Fruit fly (Drosophila melanogaster): ENCODE results near the gene RanBP3.

The RanBP3 gene

DNA sequence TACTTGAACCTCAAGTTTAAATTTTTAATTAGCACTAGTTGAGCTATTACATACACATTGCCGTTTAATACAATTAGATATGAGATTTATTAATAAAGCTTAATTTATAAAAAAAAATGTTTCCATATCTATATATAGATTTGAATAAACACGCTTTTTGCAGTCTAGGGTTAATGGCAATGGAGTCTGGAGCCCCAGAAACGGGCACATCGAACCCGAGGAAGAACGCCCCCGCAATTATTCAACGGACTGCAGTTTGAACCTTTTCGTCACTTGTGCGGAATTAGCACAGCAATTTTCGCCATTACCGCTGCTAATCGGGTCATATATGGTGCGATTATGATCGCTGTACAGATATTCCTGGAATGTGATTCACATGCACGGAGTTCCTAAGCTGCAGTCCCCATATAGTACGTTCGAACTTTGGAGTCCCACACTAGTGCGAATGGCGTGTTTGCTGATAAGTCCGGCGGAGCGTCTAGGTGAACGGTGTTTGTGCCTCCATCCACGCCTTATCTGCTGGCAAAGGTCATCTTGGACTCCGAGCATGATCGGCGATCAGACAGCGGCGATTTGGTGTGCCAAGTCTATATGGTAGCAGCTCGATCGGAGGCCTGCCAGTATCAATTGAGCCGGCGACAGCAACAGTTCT is 11.1 kb upstream of the RanBP3 start, which contains the start of gene Lsd-1:
TSS of gene Lsd-1 (plus strand) at position 236 of the 652 bp plus-strand sequence.
- TF ChIP-seq CG32121 (GFP tag; IDR thresholded peaks at IDR 0.05) (peak; percentile 50), Pif1B (GFP tag; optimal IDR thresholded peaks at IDR 0.05) (peak; percentile 5), CG9948 (tag; optimal IDR thresholded peaks at IDR 0.05) (peak; percentile 33), CG13204 (GFP tag; optimal IDR thresholded peaks at IDR 0.05) (peak; percentile 28), CG10348 (GFP tag; IDR thresholded peaks at IDR 0.05) (no peak), D1 (tag; optimal IDR thresholded peaks at IDR 0.05) (no peak), CG4496 (GFP tag; IDR thresholded peaks at IDR 0.05) (peak; percentile 36; the same call in 1 of the 3 replicates), fd96Ca (GFP tag; IDR thresholded peaks at IDR 0.05) (no peak), rn (GFP tag; IDR thresholded peaks at IDR 0.05) (no peak), CG8301 (tag; optimal IDR thresholded peaks at IDR 0.05) (peak; percentile 41), Snoo (tag; optimal IDR thresholded peaks at IDR 0.05) (peak; percentile 21), CG15710 (tag; optimal IDR thresholded peaks at IDR 0.05) (peak; percentile 62), Ets98B (GFP tag; IDR thresholded peaks at IDR 0.05) (peak; percentile 22; the same call in 1 of the 2 replicates), CG34367 (tag; optimal IDR thresholded peaks at IDR 0.05) (peak; percentile 43), CG17806 (tag; optimal IDR thresholded peaks at IDR 0.05) (peak; percentile 47), EcR (GFP tag; optimal IDR thresholded peaks at IDR 0.05) (peak; percentile 80), gl (tag; optimal IDR thresholded peaks at IDR 0.05) (peak; percentile 71), Pif1A (GFP tag; optimal IDR thresholded peaks at IDR 0.05) (peak; percentile 20), CG8159 (tag; optimal IDR thresholded peaks at IDR 0.05) (peak; percentile 75), CG14655 (GFP tag; optimal IDR thresholded peaks at IDR 0.05) (no peak), CG12605 (GFP tag; IDR thresholded peaks at IDR 0.05) (no peak; the same call in 1 of the 2 replicates)

DNA sequence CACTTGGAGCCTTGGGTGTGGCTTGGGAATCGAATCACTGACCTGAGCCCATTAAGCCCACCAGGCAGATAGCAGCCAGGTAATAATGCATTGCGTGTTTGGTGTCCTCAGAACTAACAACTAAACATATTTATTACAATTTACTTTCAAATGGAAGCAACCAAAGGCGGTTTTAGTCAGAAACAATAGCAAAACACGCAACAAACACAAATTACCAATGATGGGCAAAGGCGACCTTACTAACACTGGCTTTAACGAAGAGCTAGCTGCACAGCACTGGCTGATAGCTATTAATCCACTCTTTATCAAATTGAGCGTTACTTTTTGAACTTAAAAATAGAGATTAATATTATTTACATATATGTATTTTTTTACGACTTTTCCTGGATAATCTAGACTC is 10.4 kb upstream of the RanBP3 start, which contains the start of gene udt:
TSS of gene udt (minus strand) at position 249 of the 400 bp plus-strand sequence.
- no peak for TF ChIP-seq CG17806 (tag; optimal IDR thresholded peaks at IDR 0.05)
- no peak for TF ChIP-seq Pif1A (GFP tag; optimal IDR thresholded peaks at IDR 0.05)
- TF ChIP-seq Snoo (tag; optimal IDR thresholded peaks at IDR 0.05) = no peak
- TF ChIP-seq CG14655 (GFP tag; optimal IDR thresholded peaks at IDR 0.05) = no peak
- TF ChIP-seq CG15710 (tag; optimal IDR thresholded peaks at IDR 0.05) = no peak

DNA sequence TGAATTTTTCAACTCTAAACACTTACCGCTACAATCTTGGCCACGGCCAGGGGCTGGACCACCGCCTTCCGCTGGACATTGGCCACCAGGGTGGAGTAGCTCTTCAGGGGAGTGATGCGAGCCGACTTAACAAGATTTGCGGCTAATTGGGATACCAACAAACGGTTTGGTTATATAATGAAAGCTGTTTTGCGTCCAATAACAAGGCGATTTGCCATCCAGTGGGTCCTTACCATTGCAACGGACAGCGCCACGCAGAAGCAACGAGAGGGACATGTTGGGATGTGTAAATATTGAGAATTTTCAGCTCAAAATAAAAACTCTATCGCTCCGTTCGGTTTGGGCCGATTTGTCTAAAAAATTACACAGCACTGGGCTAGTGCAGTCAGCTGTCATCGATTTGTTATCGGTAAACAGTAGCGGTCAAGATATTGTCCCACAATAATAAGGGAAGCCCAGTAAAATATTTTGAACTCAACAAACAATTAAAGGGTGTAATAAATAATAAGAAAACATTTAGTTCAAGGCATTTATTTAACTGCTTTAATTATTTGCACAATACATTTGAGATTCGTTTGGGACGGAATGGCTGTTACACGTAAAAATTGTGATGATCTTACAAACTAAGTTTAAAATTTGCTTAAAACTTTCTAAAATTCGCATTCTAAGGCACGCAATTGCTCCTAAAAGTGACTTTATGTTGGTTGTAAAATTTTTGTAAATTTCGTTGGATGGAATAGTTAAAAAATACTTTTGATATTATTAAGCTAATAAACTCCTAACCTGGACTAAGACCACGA is 7.8 kb upstream of the RanBP3 start, which contains the start of gene SdhD:
TSS of gene SdhD (minus strand) at position 382 of the 800 bp plus-strand sequence.
- TF ChIP-seq CG15710 (tag; optimal IDR thresholded peaks at IDR 0.05) (no peak), Pif1B (GFP tag; optimal IDR thresholded peaks at IDR 0.05) (no peak), Snoo (tag; optimal IDR thresholded peaks at IDR 0.05) (peak; percentile 32), CG34367 (tag; optimal IDR thresholded peaks at IDR 0.05) (no peak), CG10348 (GFP tag; IDR thresholded peaks at IDR 0.05) (no peak)

DNA sequence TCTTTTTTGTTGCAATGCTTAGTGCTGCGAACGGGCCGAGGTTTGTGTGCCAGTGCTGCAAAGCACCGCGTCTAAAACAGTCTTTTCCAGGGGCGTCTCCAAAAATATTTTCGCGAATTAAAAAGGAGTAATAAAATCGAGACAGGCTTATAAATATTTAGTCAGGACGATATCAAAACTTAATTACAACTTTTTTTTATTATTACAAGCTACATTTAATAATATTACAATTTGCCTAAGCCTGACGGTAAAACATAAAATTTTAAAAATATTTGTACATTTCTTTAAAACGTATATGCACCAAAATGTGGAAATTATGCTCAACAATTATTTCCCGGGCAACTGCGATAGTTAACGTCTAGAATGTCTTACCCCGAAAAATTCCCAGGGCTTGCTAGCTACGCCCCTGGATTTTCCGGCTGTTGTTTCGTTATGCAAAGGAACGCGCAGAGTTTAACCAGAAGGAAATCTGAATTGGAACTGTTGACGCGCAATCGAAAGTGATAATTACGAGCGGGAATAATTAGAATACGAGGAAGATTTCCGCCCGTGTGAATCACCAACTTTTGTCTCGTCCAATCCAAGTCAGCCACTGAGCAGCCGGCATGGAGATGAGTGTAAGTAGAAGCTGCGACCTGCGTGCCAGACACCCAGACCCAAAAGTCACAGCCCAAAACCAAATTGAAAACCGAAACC is 5.4 kb upstream of the RanBP3 start, which contains the start of the genes PTPMT1 and Hrd3:
TSS of gene PTPMT1 (plus strand) at position 428 of the 696 bp plus-strand sequence.
TSS of gene Hrd3 (minus strand) at position 646 of the 696 bp plus-strand sequence.
- TF ChIP-seq CG10348 (GFP tag; IDR thresholded peaks at IDR 0.05) = peak; percentile 93
- TF ChIP-seq Ets98B (GFP tag; IDR thresholded peaks at IDR 0.05) = peak; percentile 91
- peak; percentile 88 for TF ChIP-seq CG12605 (GFP tag; IDR thresholded peaks at IDR 0.05)
- peak; percentile 95 for TF ChIP-seq CG32121 (GFP tag; IDR thresholded peaks at IDR 0.05)
- TF ChIP-seq gl (tag; optimal IDR thresholded peaks at IDR 0.05) = peak; percentile 91
- TF ChIP-seq Pif1A (GFP tag; optimal IDR thresholded peaks at IDR 0.05) = peak; percentile 99
- peak; percentile 95 for TF ChIP-seq CG13204 (GFP tag; optimal IDR thresholded peaks at IDR 0.05)
- TF ChIP-seq CG34367 (tag; optimal IDR thresholded peaks at IDR 0.05) = peak; percentile 97
- peak; percentile 47 for TF ChIP-seq EcR (GFP tag; optimal IDR thresholded peaks at IDR 0.05)
- TF ChIP-seq Pif1B (GFP tag; optimal IDR thresholded peaks at IDR 0.05) = peak; percentile 99
- TF ChIP-seq CG14655 (GFP tag; optimal IDR thresholded peaks at IDR 0.05) = peak; percentile 100
- TF ChIP-seq D1 (tag; optimal IDR thresholded peaks at IDR 0.05) = no peak
- peak; percentile 99 for TF ChIP-seq CG9948 (tag; optimal IDR thresholded peaks at IDR 0.05)
- peak; percentile 98 for TF ChIP-seq Snoo (tag; optimal IDR thresholded peaks at IDR 0.05)
- TF ChIP-seq fd96Ca (GFP tag; IDR thresholded peaks at IDR 0.05) = peak; percentile 94
- peak; percentile 99 for TF ChIP-seq CG15710 (tag; optimal IDR thresholded peaks at IDR 0.05)
- TF ChIP-seq CG17806 (tag; optimal IDR thresholded peaks at IDR 0.05) = peak; percentile 97
- peak; percentile 99 for TF ChIP-seq CG8159 (tag; optimal IDR thresholded peaks at IDR 0.05)
- TF ChIP-seq rn (GFP tag; IDR thresholded peaks at IDR 0.05) = peak; percentile 92
- peak; percentile 97 for TF ChIP-seq CG4496 (GFP tag; IDR thresholded peaks at IDR 0.05)
- TF ChIP-seq CG8301 (tag; optimal IDR thresholded peaks at IDR 0.05) = peak; percentile 98

DNA sequence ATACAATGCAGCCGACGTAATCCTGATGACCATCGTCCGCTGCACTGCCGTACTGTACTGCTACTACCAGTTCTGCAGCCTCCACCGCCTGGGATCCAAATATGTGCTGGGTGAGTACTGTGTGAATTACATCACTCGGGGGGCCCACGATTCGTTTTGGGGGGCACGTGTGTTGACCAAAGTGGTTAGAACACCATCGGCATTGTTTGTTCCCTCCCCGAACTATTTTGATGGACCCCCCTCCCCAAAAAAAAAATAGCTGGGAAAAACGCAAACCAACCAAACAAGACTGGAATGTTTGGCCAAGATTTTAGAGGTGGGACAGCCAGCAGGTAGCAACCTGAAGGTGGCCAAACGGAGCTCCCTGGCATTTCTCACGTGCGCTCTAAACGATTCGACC is 5.2 kb downstream of the RanBP3 start:
- TF ChIP-seq CG34367 (tag; optimal IDR thresholded peaks at IDR 0.05) = no peak
- TF ChIP-seq CG15710 (tag; optimal IDR thresholded peaks at IDR 0.05) = no peak
- TF ChIP-seq CG8159 (tag; optimal IDR thresholded peaks at IDR 0.05) = no peak
- no peak for TF ChIP-seq CG17806 (tag; optimal IDR thresholded peaks at IDR 0.05)
- no peak for TF ChIP-seq CG13204 (GFP tag; optimal IDR thresholded peaks at IDR 0.05)
- no peak for TF ChIP-seq CG10348 (GFP tag; IDR thresholded peaks at IDR 0.05)
- TF ChIP-seq CG32121 (GFP tag; IDR thresholded peaks at IDR 0.05) = no peak
- no peak for TF ChIP-seq CG9948 (tag; optimal IDR thresholded peaks at IDR 0.05)
- no peak for TF ChIP-seq CG8301 (tag; optimal IDR thresholded peaks at IDR 0.05)
- no peak for TF ChIP-seq EcR (GFP tag; optimal IDR thresholded peaks at IDR 0.05)
- no peak for TF ChIP-seq CG12605 (GFP tag; IDR thresholded peaks at IDR 0.05)
- TF ChIP-seq Ets98B (GFP tag; IDR thresholded peaks at IDR 0.05) = no peak
- no peak for TF ChIP-seq rn (GFP tag; IDR thresholded peaks at IDR 0.05)

Measured in whole organism, pupa.